Worm (Caenorhabditis elegans) whole organism, late embryonic: Measurements from ENCODE around the gene klo-1.

Experiments
- C08G9.2 ChIP-seq: sonication (generic microtip); optimal IDR thresholded peaks from 2 replicates; lab custom pipeline; 2016; ENCODE audit warnings: mild to moderate bottlenecking, missing genetic modification characterization, moderate library complexity, missing compliant biosample characterization
- F13H6.1 ChIP-seq: sonication (generic microtip); optimal IDR thresholded peaks from 2 replicates; lab custom pipeline; 2016; ENCODE audit warnings: missing genetic modification characterization, missing compliant biosample characterization
- Y22D7AL.16 ChIP-seq: sonication (generic microtip); optimal IDR thresholded peaks from 2 replicates; lab custom pipeline; 2016; ENCODE audit warnings: missing genetic modification characterization, missing compliant biosample characterization
- ceh-14 ChIP-seq: sonication (generic microtip); optimal IDR thresholded peaks from 2 replicates; lab custom pipeline; 2016; ENCODE audit warnings: missing genotype, missing genetic modification characterization, missing compliant biosample characterization
- ceh-18 ChIP-seq: sonication (generic microtip); optimal IDR thresholded peaks from 2 replicates; lab custom pipeline; 2016; ENCODE audit warnings: missing genetic modification characterization, missing compliant biosample characterization
- ceh-22 ChIP-seq: sonication (generic microtip); optimal IDR thresholded peaks from 2 replicates; lab custom pipeline; 2017; ENCODE audit warnings: missing biosample characterization, missing genetic modification characterization
- ceh-24 ChIP-seq: sonication (generic microtip); optimal IDR thresholded peaks from 2 replicates; lab custom pipeline; 2016; ENCODE audit warnings: mild to moderate bottlenecking, missing genetic modification characterization, missing compliant biosample characterization
- ceh-30 ChIP-seq: fragments of 150-350 bp; optimal IDR thresholded peaks from 2 replicates; lab custom pipeline; 2014; ENCODE audit warnings: missing biosample characterization, missing genetic modification characterization
- ceh-31 ChIP-seq: sonication (generic microtip); optimal IDR thresholded peaks from 2 replicates; lab custom pipeline; 2016; ENCODE audit warnings: missing genetic modification characterization, missing compliant biosample characterization
- ceh-34 ChIP-seq: sonication (generic microtip); optimal IDR thresholded peaks from 2 replicates; lab custom pipeline; 2016; ENCODE audit warnings: mild to moderate bottlenecking, missing genetic modification characterization, missing compliant biosample characterization
- ceh-6 ChIP-seq: fragments of 200-800 bp; sonication (Bioruptor generic); optimal IDR thresholded peaks from 2 replicates; lab custom pipeline; 2018; ENCODE audit warnings: mild to moderate bottlenecking, missing genetic modification characterization, missing compliant biosample characterization
- ceh-9 ChIP-seq: sonication (generic microtip); optimal IDR thresholded peaks from 2 replicates; lab custom pipeline; 2016; ENCODE audit warnings: mild to moderate bottlenecking, missing genetic modification characterization, inconsistent platforms, missing compliant biosample characterization
- che-1 ChIP-seq: sonication (generic microtip); optimal IDR thresholded peaks from 2 replicates; lab custom pipeline; 2016; ENCODE audit warnings: mild to moderate bottlenecking, missing genetic modification characterization, missing compliant biosample characterization
- dve-1 ChIP-seq: sonication (generic microtip); optimal IDR thresholded peaks from 2 replicates; lab custom pipeline; 2017; ENCODE audit warnings: antibody characterized with exemption, mild to moderate bottlenecking, missing genetic modification characterization, missing compliant biosample characterization
- elt-2 ChIP-seq: sonication (generic microtip); optimal IDR thresholded peaks from 2 replicates; lab custom pipeline; 2016; ENCODE audit warnings: missing genetic modification reagents, missing genetic modification characterization, missing compliant biosample characterization
- eyg-1 ChIP-seq: sonication (generic microtip); optimal IDR thresholded peaks from 2 replicates; lab custom pipeline; 2016; ENCODE audit warnings: missing genotype, missing genetic modification characterization, missing compliant biosample characterization
- fax-1 ChIP-seq: sonication (generic microtip); optimal IDR thresholded peaks from 2 replicates; lab custom pipeline; 2016; ENCODE audit warnings: missing genotype, missing genetic modification characterization, missing compliant biosample characterization
- fkh-10 ChIP-seq: fragments of 150-350 bp; optimal IDR thresholded peaks from 2 replicates; lab custom pipeline; 2014; ENCODE audit warnings: missing biosample characterization, missing genetic modification reagents, missing genetic modification characterization
- fkh-6 ChIP-seq: sonication (generic microtip); optimal IDR thresholded peaks from 2 replicates; lab custom pipeline; 2016; ENCODE audit warnings: missing genetic modification characterization, missing compliant biosample characterization
- gmeb-2 ChIP-seq: sonication (generic microtip); optimal IDR thresholded peaks from 2 replicates; lab custom pipeline; 2016; ENCODE audit warnings: missing genetic modification characterization, inconsistent platforms, missing compliant biosample characterization
- hlh-13 ChIP-seq: fragments of 200-800 bp; sonication (Bioruptor generic); optimal IDR thresholded peaks from 2 replicates; lab custom pipeline; 2018; ENCODE audit warnings: mild to moderate bottlenecking, missing genetic modification characterization, missing compliant biosample characterization
- hlh-30 ChIP-seq: sonication (generic microtip); optimal IDR thresholded peaks from 2 replicates; lab custom pipeline; 2017; ENCODE audit warnings: antibody characterized with exemption, missing genetic modification characterization, missing compliant biosample characterization; ENCODE audit not compliant: insufficient read depth
- hlh-6 ChIP-seq: sonication (generic microtip); optimal IDR thresholded peaks from 2 replicates; lab custom pipeline; 2016; ENCODE audit warnings: missing genotype, missing genetic modification characterization, missing compliant biosample characterization
- hlh-8 ChIP-seq: sonication (generic microtip); optimal IDR thresholded peaks from 2 replicates; lab custom pipeline; 2016; ENCODE audit warnings: missing genotype, missing genetic modification characterization, missing compliant biosample characterization
- lim-6 ChIP-seq: sonication (generic microtip); optimal IDR thresholded peaks from 2 replicates; lab custom pipeline; 2016; ENCODE audit warnings: missing genetic modification characterization, missing compliant biosample characterization
- lin-11 ChIP-seq: fragments of 200-800 bp; sonication (Bioruptor generic); optimal IDR thresholded peaks from 2 replicates; lab custom pipeline; 2018; ENCODE audit warnings: mild to moderate bottlenecking, missing genetic modification characterization, missing compliant biosample characterization
- madf-2 ChIP-seq: sonication (generic microtip); optimal IDR thresholded peaks from 2 replicates; lab custom pipeline; 2017; ENCODE audit warnings: missing genetic modification characterization, missing compliant biosample characterization
- mec-3 ChIP-seq: sonication (generic microtip); optimal IDR thresholded peaks from 2 replicates; lab custom pipeline; 2016; ENCODE audit warnings: borderline replicate concordance, missing genetic modification characterization, missing compliant biosample characterization
- nfya-1 ChIP-seq: sonication (generic microtip); optimal IDR thresholded peaks from 2 replicates; lab custom pipeline; 2017; ENCODE audit warnings: missing genetic modification characterization, mild to moderate bottlenecking, missing compliant biosample characterization, antibody characterized with exemption, moderate library complexity
- nhr-11 ChIP-seq: fragments of 150-350 bp; optimal IDR thresholded peaks from 2 replicates; lab custom pipeline; 2014; ENCODE audit warnings: missing biosample characterization, missing genetic modification characterization
- nhr-232 ChIP-seq: sonication (generic microtip); optimal IDR thresholded peaks from 2 replicates; lab custom pipeline; 2016; ENCODE audit warnings: missing genetic modification characterization, missing compliant biosample characterization
- npax-4 ChIP-seq: sonication (generic microtip); optimal IDR thresholded peaks from 2 replicates; lab custom pipeline; 2016; ENCODE audit warnings: missing genetic modification characterization, missing compliant biosample characterization
- pag-3 ChIP-seq: sonication (generic microtip); optimal IDR thresholded peaks from 2 replicates; lab custom pipeline; 2016; ENCODE audit warnings: missing compliant biosample characterization, missing genetic modification characterization, borderline replicate concordance
- pax-1 ChIP-seq: fragments of 150-350 bp; optimal IDR thresholded peaks from 2 replicates; lab custom pipeline; 2014; ENCODE audit warnings: missing biosample characterization, missing genetic modification characterization
- pqm-1 ChIP-seq: sonication (generic microtip); optimal IDR thresholded peaks from 2 replicates; lab custom pipeline; 2016; ENCODE audit warnings: missing genetic modification characterization, missing compliant biosample characterization
- pros-1 ChIP-seq: fragments of 150-350 bp; optimal IDR thresholded peaks from 2 replicates; lab custom pipeline; 2014; ENCODE audit warnings: missing biosample characterization, missing genetic modification reagents, missing genetic modification characterization
- ref-2 ChIP-seq: sonication (generic microtip); optimal IDR thresholded peaks from 2 replicates; lab custom pipeline; 2016; ENCODE audit warnings: missing genetic modification characterization, missing compliant biosample characterization
- sdc-2 ChIP-seq: sonication (generic microtip); optimal IDR thresholded peaks from 2 replicates; lab custom pipeline; 2016; ENCODE audit warnings: missing genotype, missing genetic modification characterization, missing compliant biosample characterization
- sox-4 ChIP-seq: sonication (generic microtip); optimal IDR thresholded peaks from 2 replicates; lab custom pipeline; 2017; ENCODE audit warnings: mild to moderate bottlenecking, missing genetic modification characterization, inconsistent platforms, missing compliant biosample characterization
- syd-9 ChIP-seq: sonication (generic microtip); optimal IDR thresholded peaks from 2 replicates; lab custom pipeline; 2016; ENCODE audit warnings: mild to moderate bottlenecking, missing genetic modification characterization, moderate library complexity, missing compliant biosample characterization
- tbx-2 ChIP-seq: sonication (generic microtip); optimal IDR thresholded peaks from 2 replicates; lab custom pipeline; 2016; ENCODE audit warnings: missing genetic modification characterization, missing compliant biosample characterization
- tbx-7 ChIP-seq: sonication (generic microtip); optimal IDR thresholded peaks from 2 replicates; lab custom pipeline; 2016; ENCODE audit warnings: missing genotype, missing genetic modification characterization, missing compliant biosample characterization
- ttx-3 ChIP-seq: sonication (generic microtip); optimal IDR thresholded peaks from 2 replicates; lab custom pipeline; 2016; ENCODE audit warnings: missing genetic modification reagents, missing genetic modification characterization, missing compliant biosample characterization
- unc-3 ChIP-seq, 2 experiments: fragments of 200-800 bp in 1 of 2; sonication (Bioruptor generic) in 1 of 2; sonication (generic microtip) in 1 of 2; conservative IDR thresholded peaks in 1 of 2; optimal IDR thresholded peaks in 1 of 2; 2 replicates each; pipeline versions ENCODE4 v1.3.6 to Lab custom; 2016 to 2022; ENCODE audit warnings: missing compliant biosample characterization in 2 of 2, missing genetic modification characterization in 2 of 2, missing genetic modification reagents in 1 of 2
- unc-42 ChIP-seq: sonication (generic microtip); optimal IDR thresholded peaks from 2 replicates; lab custom pipeline; 2016; ENCODE audit warnings: missing genotype, missing genetic modification characterization, missing compliant biosample characterization
- unc-55 ChIP-seq: sonication (generic microtip); optimal IDR thresholded peaks from 2 replicates; lab custom pipeline; 2017; ENCODE audit warnings: missing biosample characterization, missing genetic modification reagents, missing genetic modification characterization
- zip-5 ChIP-seq: sonication (generic microtip); optimal IDR thresholded peaks from 2 replicates; lab custom pipeline; 2016; ENCODE audit warnings: missing genetic modification characterization, missing compliant biosample characterization

The klo-1 gene

ce11 chrIV:7791821-7792446 is 43.9 kb upstream of the klo-1 start, which contains the start of gene C33H5.13:
C33H5.13 (minus strand) TSS chrIV:7792263.
- TF ChIP-seq ttx-3 (tag; lab: Kevin White, UChicago) (no peak), che-1 (no peak), madf-2 (tag; lab: Kevin White, UChicago) (no peak), tbx-2 (tag; lab: Kevin White, UChicago) (no peak), ceh-22 (no peak), ceh-30 (no peak), lin-11 (tag; lab: Kevin White, UChicago) (no peak), C08G9.2 (tag; lab: Kevin White, UChicago) (no peak), mec-3 (tag; lab: Kevin White, UChicago) (no peak), unc-55 (GFP tag; lab: Kevin White, UChicago) (no peak), hlh-8 (no peak), ceh-34 (no peak), nhr-11 (tag; lab: Kevin White, UChicago) (no peak), pag-3 (tag; lab: Kevin White, UChicago) (no peak), unc-42 (no peak)
- TF ChIP-seq, all 69 proteins: peak for 0

ce11 chrIV:7790801-7791588 is 43.0 kb upstream of the klo-1 start, which contains the start of gene rsp-6:
rsp-6 (minus strand) TSS chrIV:7791229.
- no peak; the same call in 1 of the 2 replicates for TF ChIP-seq unc-3 (GFP tag; conservative IDR thresholded peaks at IDR 0.05; lab: Robert Waterston, UW)
- no peak for TF ChIP-seq unc-3 (tag; optimal IDR thresholded peaks at IDR 0.05; lab: Kevin White, UChicago)
- no peak for TF ChIP-seq fax-1
- TF ChIP-seq ceh-18, result peak; percentile 71
- peak; percentile 53 for TF ChIP-seq ref-2 (tag; lab: Kevin White, UChicago)
- no peak for TF ChIP-seq sox-4 (tag; lab: Kevin White, UChicago)
- peak; percentile 88 for TF ChIP-seq unc-42
- no peak for TF ChIP-seq ceh-24
- no peak for TF ChIP-seq pros-1
- TF ChIP-seq Y22D7AL.16, result no peak
- TF ChIP-seq pax-1 (tag; lab: Kevin White, UChicago), result no peak
- no peak for TF ChIP-seq F13H6.1 (tag; lab: Kevin White, UChicago)
- no peak for TF ChIP-seq nhr-11 (tag; lab: Kevin White, UChicago)
- no peak for TF ChIP-seq npax-4 (tag; lab: Kevin White, UChicago)
- no peak for TF ChIP-seq syd-9 (tag; lab: Kevin White, UChicago)
- TF ChIP-seq ceh-31 (tag; lab: Kevin White, UChicago), result peak; percentile 82
- peak; percentile 52 for TF ChIP-seq ceh-14 (tag; lab: Kevin White, UChicago)
- TF ChIP-seq lin-11 (tag; lab: Kevin White, UChicago), result no peak
- no peak for TF ChIP-seq fkh-10 (GFP tag; lab: Kevin White, UChicago)
- TF ChIP-seq nfya-1 (tag; lab: Kevin White, UChicago), result peak; percentile 95
- no peak for TF ChIP-seq sdc-2 (tag; lab: Kevin White, UChicago)
- TF ChIP-seq che-1, result no peak
- no peak for TF ChIP-seq ceh-9 (tag; lab: Kevin White, UChicago)
- no peak for TF ChIP-seq gmeb-2
- TF ChIP-seq tbx-7, result no peak
- no peak for TF ChIP-seq mec-3 (tag; lab: Kevin White, UChicago)
- TF ChIP-seq hlh-13 (GFP tag; lab: Kevin White, UChicago), result no peak
- TF ChIP-seq hlh-8, result no peak
- no peak for TF ChIP-seq eyg-1 (tag; lab: Kevin White, UChicago)
- no peak for TF ChIP-seq fkh-6 (tag; lab: Kevin White, UChicago)
- peak; percentile 73 for TF ChIP-seq elt-2 (tag; lab: Kevin White, UChicago)
- peak; percentile 83 for TF ChIP-seq unc-55 (GFP tag; lab: Kevin White, UChicago)
- no peak for TF ChIP-seq zip-5 (tag; lab: Kevin White, UChicago)
- no peak for TF ChIP-seq ceh-6 (GFP tag; lab: Kevin White, UChicago)
- peak; percentile 75 for TF ChIP-seq dve-1 (tag; lab: Kevin White, UChicago)
- TF ChIP-seq nhr-232, result no peak
- peak; percentile 47 for TF ChIP-seq ceh-34
- no peak for TF ChIP-seq pqm-1
- peak; percentile 79 for TF ChIP-seq tbx-2 (tag; lab: Kevin White, UChicago)
- TF ChIP-seq madf-2 (tag; lab: Kevin White, UChicago), result no peak
- TF ChIP-seq hlh-6, result no peak
- no peak for TF ChIP-seq lim-6 (tag; lab: Kevin White, UChicago)
- TF ChIP-seq hlh-30, result peak; percentile 25
